Worm (Caenorhabditis elegans) whole organism, midembryonic: ENCODE data around the gene rnp-7.

Experiments
- T22C8.4 ChIP-seq: fragments of 200-800 bp; sonication (Bioruptor generic); IDR thresholded peaks from 2 replicates; pipeline ENCODE4 v1.3.6; 2022; ENCODE audit warnings: missing genetic modification characterization, missing compliant biosample characterization
- cog-1 ChIP-seq: sonication (generic microtip); optimal IDR thresholded peaks from 2 replicates; lab custom pipeline; 2016; ENCODE audit warnings: missing genetic modification characterization, missing compliant biosample characterization
- flt-1 ChIP-seq: fragments of 200-800 bp; sonication (Bioruptor generic); IDR thresholded peaks from 2 replicates; pipeline ENCODE4 v1.3.6; 2022; ENCODE audit warnings: missing genetic modification characterization, missing compliant biosample characterization
- klf-2 ChIP-seq: fragments of 200-800 bp; sonication (Bioruptor generic); conservative IDR thresholded peaks from 2 replicates; pipeline ENCODE4 v1.3.6; 2022; ENCODE audit warnings: missing genetic modification reagents, missing genetic modification characterization, missing compliant biosample characterization
- med-1 ChIP-seq: sonication (generic microtip); optimal IDR thresholded peaks from 2 replicates; lab custom pipeline; 2017; ENCODE audit warnings: missing genetic modification characterization, mild to moderate bottlenecking, missing compliant biosample characterization, antibody characterized with exemption, missing genetic modification reagents; ENCODE audit not compliant: insufficient read depth
- ref-1 ChIP-seq: fragments of 200-800 bp; sonication (Bioruptor generic); conservative IDR thresholded peaks from 2 replicates; pipeline ENCODE4 v1.3.6; 2022; ENCODE audit warnings: missing genetic modification reagents, missing genetic modification characterization, missing compliant biosample characterization
- tab-1 ChIP-seq: fragments of 200-800 bp; sonication (Bioruptor generic); IDR thresholded peaks from 2 replicates; pipeline ENCODE4 v1.3.6; 2022; ENCODE audit warnings: missing genetic modification characterization, missing compliant biosample characterization
- ztf-23 ChIP-seq: fragments of 200-800 bp; sonication (Bioruptor generic); IDR thresholded peaks from 2 replicates; pipeline ENCODE4 v1.3.6; 2022; ENCODE audit warnings: missing genetic modification reagents, missing genetic modification characterization, missing compliant biosample characterization
- ztf-29 ChIP-seq: fragments of 200-800 bp; sonication (Bioruptor generic); IDR thresholded peaks from 2 replicates; pipeline ENCODE4 v1.3.6; 2022; ENCODE audit warnings: missing genetic modification reagents, missing genetic modification characterization, missing compliant biosample characterization

Gene rnp-7

ce11 chrIII:7195325-7195724 lies 34.4 kb upstream of the rnp-7 start, which contains the start of gene F37C12.18:
TSS of gene F37C12.18 (minus strand) at chrIII:7195425.
- no peak for TF ChIP-seq ref-1 (GFP tag; lab: Robert Waterston, UW)
- TF ChIP-seq ztf-29: no peak
- no peak for TF ChIP-seq med-1
- no peak for TF ChIP-seq flt-1 (GFP tag; lab: Robert Waterston, UW)
- no peak for TF ChIP-seq tab-1 (GFP tag; lab: Robert Waterston, UW)
- no peak for TF ChIP-seq T22C8.4
- no peak for TF ChIP-seq klf-2
- no peak for TF ChIP-seq cog-1 (tag; lab: Kevin White, UChicago)
- no peak for TF ChIP-seq ztf-23

ce11 chrIII:7192942-7193665 lies 32.1 kb upstream of the rnp-7 start, which contains the start of gene mec-14:
TSS of gene mec-14 (minus strand) at chrIII:7192992.
- no peak for TF ChIP-seq ztf-29
- no peak for TF ChIP-seq cog-1 (tag; lab: Kevin White, UChicago)
- no peak for TF ChIP-seq med-1
- TF ChIP-seq ztf-23: no peak
- TF ChIP-seq ref-1 (GFP tag; lab: Robert Waterston, UW): no peak
- no peak for TF ChIP-seq klf-2
- no peak for TF ChIP-seq T22C8.4
- TF ChIP-seq tab-1 (GFP tag; lab: Robert Waterston, UW): no peak
- TF ChIP-seq flt-1 (GFP tag; lab: Robert Waterston, UW): no peak

- no peak for TF ChIP-seq klf-2
- TF ChIP-seq med-1: no peak
- TF ChIP-seq tab-1 (GFP tag; lab: Robert Waterston, UW): no peak
- 0 out of 2 replicates have a peak, but pooled peaks have one; percentile 4 for TF ChIP-seq flt-1 (GFP tag; lab: Robert Waterston, UW)
- peak; percentile 34 for TF ChIP-seq cog-1 (tag; lab: Kevin White, UChicago)
- TF ChIP-seq T22C8.4: no peak
- TF ChIP-seq ref-1 (GFP tag; lab: Robert Waterston, UW): no peak
- TF ChIP-seq ztf-29: no peak
- peak; percentile 55; the same call in 1 of the 2 replicates for TF ChIP-seq ztf-23
Observed at ce11 chrIII:7189581-7190128, 28.7 kb upstream of the rnp-7 start, which contains the start of gene rps-21. TSS of gene rps-21 (minus strand) at chrIII:7189631.

ce11 chrIII:7188300-7189052 lies 27.5 kb upstream of the rnp-7 start, which contains the start of the genes F37C12.21 and F37C12.10:
TSS of gene F37C12.21 (plus strand) at chrIII:7188357.
TSS of gene F37C12.10 (minus strand) at chrIII:7188384.
- TF ChIP-seq ztf-23: no peak
- no peak for TF ChIP-seq T22C8.4
- TF ChIP-seq med-1: no peak
- no peak for TF ChIP-seq cog-1 (tag; lab: Kevin White, UChicago)

- TF ChIP-seq tab-1 (GFP tag; lab: Robert Waterston, UW): no peak
- TF ChIP-seq flt-1 (GFP tag; lab: Robert Waterston, UW): no peak
- TF ChIP-seq med-1: no peak
- TF ChIP-seq ref-1 (GFP tag; lab: Robert Waterston, UW): no peak
- TF ChIP-seq ztf-23: no peak
- TF ChIP-seq cog-1 (tag; lab: Kevin White, UChicago): no peak
- no peak for TF ChIP-seq T22C8.4
- TF ChIP-seq ztf-29: no peak
- no peak for TF ChIP-seq klf-2
Observed at ce11 chrIII:7185473-7185872, 24.5 kb upstream of the rnp-7 start, which contains the start of gene F37C12.14. TSS of gene F37C12.14 (minus strand) at chrIII:7185573.

- TF ChIP-seq med-1: no peak
- no peak for TF ChIP-seq ref-1 (GFP tag; lab: Robert Waterston, UW)
- TF ChIP-seq T22C8.4: no peak
Observed at ce11 chrIII:7184022-7184421, 23.1 kb upstream of the rnp-7 start, which contains the start of gene yju-2. TSS of gene yju-2 (plus strand) at chrIII:7184336.

- TF ChIP-seq T22C8.4: no peak
- 0 out of 2 replicates have a peak, but pooled peaks have one; percentile 18 for TF ChIP-seq flt-1 (GFP tag; lab: Robert Waterston, UW)
- no peak for TF ChIP-seq ztf-29
Observed at ce11 chrIII:7181822-7182221, 20.9 kb upstream of the rnp-7 start, which contains the start of gene epg-4. TSS of gene epg-4 (plus strand) at chrIII:7182167.

ce11 chrIII:7180613-7181012 lies 19.7 kb upstream of the rnp-7 start, which contains the start of gene ndab-2:
TSS of gene ndab-2 (plus strand) at chrIII:7180752.
- TF ChIP-seq T22C8.4 (no peak), ztf-23 (no peak), med-1 (no peak), flt-1 (GFP tag; lab: Robert Waterston, UW) (no peak), ztf-29 (no peak), tab-1 (GFP tag; lab: Robert Waterston, UW) (no peak), ref-1 (GFP tag; lab: Robert Waterston, UW) (no peak), klf-2 (no peak), cog-1 (tag; lab: Kevin White, UChicago) (no peak)

ce11 chrIII:7179538-7180301 lies 18.8 kb upstream of the rnp-7 start, which contains the start of the genes rps-14 and rpl-36:
TSS of gene rps-14 (minus strand) at chrIII:7179588.
TSS of gene rpl-36 (plus strand) at chrIII:7180251.
- no peak for TF ChIP-seq ztf-29
- no peak for TF ChIP-seq med-1
- TF ChIP-seq ref-1 (GFP tag; lab: Robert Waterston, UW): no peak
- TF ChIP-seq cog-1 (tag; lab: Kevin White, UChicago): peak; percentile 76
- no peak for TF ChIP-seq klf-2
- peak; percentile 79 for TF ChIP-seq ztf-23
- no peak for TF ChIP-seq tab-1 (GFP tag; lab: Robert Waterston, UW)
- no peak for TF ChIP-seq flt-1 (GFP tag; lab: Robert Waterston, UW)
